Worm (Caenorhabditis elegans) whole organism, young adult: ENCODE measurements around the gene F18A1.7.

Experiments used
- B0336.3 ChIP-seq: fragments of 200-800 bp; sonication (Bioruptor generic); IDR thresholded peaks from 2 replicates; pipeline ENCODE4 v1.3.6; 2022; ENCODE audit warnings: missing genetic modification characterization, missing compliant biosample characterization
- F10E7.11 ChIP-seq: sonication (generic microtip); optimal IDR thresholded peaks from 2 replicates; lab custom pipeline; 2017; ENCODE audit warnings: mild to moderate bottlenecking, missing genetic modification characterization, moderate library complexity, missing compliant biosample characterization
- Y56A3A.18 ChIP-seq: fragments of 200-800 bp; sonication (Bioruptor generic); IDR thresholded peaks from 2 replicates; pipeline ENCODE4 v1.3.6; 2022; ENCODE audit warnings: missing genetic modification reagents, missing genetic modification characterization, missing compliant biosample characterization
- atf-7 ChIP-seq: sonication (generic microtip); optimal IDR thresholded peaks from 2 replicates; lab custom pipeline; 2017; ENCODE audit warnings: mild to moderate bottlenecking, missing genetic modification characterization, missing compliant biosample characterization
- athp-1 ChIP-seq: sonication (generic microtip); optimal IDR thresholded peaks from 2 replicates; lab custom pipeline; 2017; ENCODE audit warnings: mild to moderate bottlenecking, missing genetic modification characterization, missing compliant biosample characterization
- efl-1 ChIP-seq: fragments of 150-350 bp; optimal IDR thresholded peaks from 2 replicates; lab custom pipeline; 2014; ENCODE audit warnings: missing biosample characterization, missing genetic modification reagents, missing genetic modification characterization
- egl-18 ChIP-seq: fragments of 200-800 bp; sonication (Bioruptor generic); IDR thresholded peaks from 2 replicates; pipeline ENCODE4 v1.3.6; 2022; ENCODE audit warnings: missing genetic modification reagents, missing genetic modification characterization, missing compliant biosample characterization
- ets-4 ChIP-seq: fragments of 200-800 bp; sonication (Bioruptor generic); optimal IDR thresholded peaks from 2 replicates; lab custom pipeline; 2018; ENCODE audit warnings: mild to moderate bottlenecking, missing genetic modification characterization, missing compliant biosample characterization
- let-526 ChIP-seq: fragments of 200-800 bp; sonication (Bioruptor generic); IDR thresholded peaks from 2 replicates; pipeline ENCODE4 v1.3.6; 2022; ENCODE audit warnings: missing genetic modification reagents, missing genetic modification characterization, missing compliant biosample characterization
- mel-28 ChIP-seq: sonication (generic microtip); optimal IDR thresholded peaks from 2 replicates; lab custom pipeline; 2016; ENCODE audit warnings: borderline replicate concordance, mild to moderate bottlenecking, missing genetic modification characterization, missing compliant biosample characterization
- mes-4 ChIP-seq: sonication (generic microtip); optimal IDR thresholded peaks from 2 replicates; lab custom pipeline; 2016; ENCODE audit warnings: missing genotype, missing genetic modification characterization, missing compliant biosample characterization
- pbrm-1 ChIP-seq: fragments of 200-800 bp; sonication (Bioruptor generic); IDR thresholded peaks from 2 replicates; pipeline ENCODE4 v1.3.6; 2022; ENCODE audit warnings: missing genetic modification reagents, missing genetic modification characterization, missing compliant biosample characterization
- snpc-1.1 ChIP-seq: sonication (generic microtip); optimal IDR thresholded peaks from 2 replicates; lab custom pipeline; 2017; ENCODE audit warnings: missing genetic modification characterization, mild to moderate bottlenecking, missing compliant biosample characterization, antibody characterized with exemption, moderate library complexity, missing genotype, missing genetic modification reagents; ENCODE audit not compliant: insufficient read depth

F18A1.7 gene

ce11 chrII:7615318-7615891 lies 48.1 kb downstream of the F18A1.7 start (continued):
- no peak for TF ChIP-seq B0336.3
- no peak for TF ChIP-seq snpc-1.1 (tag; lab: Kevin White, UChicago)
- no peak for TF ChIP-seq ets-4 (GFP tag; lab: Kevin White, UChicago)
- no peak for TF ChIP-seq Y56A3A.18 (GFP tag; lab: Robert Waterston, UW)
- TF ChIP-seq athp-1 (tag; lab: Kevin White, UChicago) = no peak
- TF ChIP-seq pbrm-1 (GFP tag; lab: Robert Waterston, UW) = 0 out of 2 replicates have a peak, but pooled peaks have one; percentile 23
- TF ChIP-seq mes-4 (tag; lab: Kevin White, UChicago) = no peak
- no peak for TF ChIP-seq mel-28
- no peak for TF ChIP-seq F10E7.11 (tag; lab: Kevin White, UChicago)

ce11 chrII:7614334-7614733 lies 49.2 kb downstream of the F18A1.7 start:
- TF ChIP-seq egl-18 (GFP tag; lab: Robert Waterston, UW) (no peak), efl-1 (GFP tag; lab: Kevin White, UChicago) (peak; percentile 13)

ce11 chrII:7613241-7613782 lies 50.2 kb downstream of the F18A1.7 start, which contains the start of the genes oig-4 and R07G3.7:
Gene oig-4, plus strand, starts transcription at chrII:7613541.
Gene R07G3.7, minus strand, starts transcription at chrII:7613732.
- TF ChIP-seq atf-7 (tag; lab: Kevin White, UChicago) = no peak
- no peak for TF ChIP-seq let-526
- TF ChIP-seq ets-4 (GFP tag; lab: Kevin White, UChicago) = no peak
